Fruit fly (Drosophila melanogaster) whole organism, embryonic: ENCODE results near the gene CG5087.

Experiments used
- Aef1 ChIP-seq: fragments of 200-800 bp; sonication (Bioruptor generic); IDR thresholded peaks from 3 replicates; pipeline ENCODE4 v1.3.6; 2022; ENCODE audit warnings: missing biosample characterization, missing genetic modification characterization
- CG11504 ChIP-seq: fragments of 200-800 bp; sonication (Bioruptor generic); optimal IDR thresholded peaks from 3 replicates; lab custom pipeline; 2019; ENCODE audit warnings: missing biosample characterization, mild to moderate bottlenecking, missing genetic modification characterization, moderate library complexity
- CG12155 ChIP-seq: fragments of 200-800 bp; sonication (Bioruptor generic); optimal IDR thresholded peaks from 3 replicates; lab custom pipeline; 2016; ENCODE audit warnings: missing biosample characterization, missing genetic modification characterization
- CG12391 ChIP-seq: fragments of 200-800 bp; sonication (Bioruptor generic); optimal IDR thresholded peaks from 3 replicates; lab custom pipeline; 2018; ENCODE audit warnings: missing biosample characterization, mild to moderate bottlenecking, missing genetic modification characterization, moderate library complexity
- CG13894 ChIP-seq: fragments of 200-800 bp; sonication (Bioruptor generic); optimal IDR thresholded peaks from 3 replicates; lab custom pipeline; 2018; ENCODE audit warnings: missing biosample characterization, mild to moderate bottlenecking, missing genetic modification characterization, moderate library complexity
- CG14050 ChIP-seq: fragments of 200-800 bp; sonication (Bioruptor generic); IDR thresholded peaks from 3 replicates; pipeline ENCODE4 v1.3.6; 2022; ENCODE audit warnings: missing biosample characterization, missing genetic modification characterization
- CG14860 ChIP-seq: fragments of 200-800 bp; sonication (Bioruptor generic); IDR thresholded peaks from 3 replicates; pipeline ENCODE4 v1.3.6; 2022; ENCODE audit warnings: missing biosample characterization, missing genetic modification characterization; ENCODE audit not compliant: partially characterized antibody
- CG17912 ChIP-seq: fragments of 200-800 bp; sonication (Bioruptor generic); optimal IDR thresholded peaks from 2 replicates; lab custom pipeline; 2018; ENCODE audit warnings: missing biosample characterization, mild to moderate bottlenecking, missing genetic modification characterization
- CG2116 ChIP-seq: fragments of 200-800 bp; sonication (Bioruptor generic); optimal IDR thresholded peaks from 3 replicates; lab custom pipeline; 2018; ENCODE audit warnings: missing biosample characterization, mild to moderate bottlenecking, missing genetic modification characterization
- CG2202 ChIP-seq: fragments of 200-800 bp; sonication (Bioruptor generic); optimal IDR thresholded peaks from 2 replicates; lab custom pipeline; 2018; ENCODE audit warnings: missing biosample characterization, mild to moderate bottlenecking, missing genetic modification characterization
- CG2875 ChIP-seq: fragments of 200-800 bp; sonication (Bioruptor generic); optimal IDR thresholded peaks from 2 replicates; lab custom pipeline; 2017; ENCODE audit warnings: missing biosample characterization, mild to moderate bottlenecking, missing genetic modification characterization, missing genetic modification reagents
- CG3995 ChIP-seq: fragments of 200-800 bp; sonication (Bioruptor generic); optimal IDR thresholded peaks from 3 replicates; lab custom pipeline; 2016; ENCODE audit warnings: missing biosample characterization, missing genetic modification characterization
- CG6791 ChIP-seq: fragments of 200-800 bp; sonication (Bioruptor generic); IDR thresholded peaks from 3 replicates; pipeline ENCODE4 v1.3.6; 2022; ENCODE audit warnings: missing biosample characterization, missing genetic modification characterization; ENCODE audit not compliant: partially characterized antibody
- CG7987 ChIP-seq: fragments of 200-800 bp; sonication (Bioruptor generic); optimal IDR thresholded peaks from 2 replicates; lab custom pipeline; 2018; ENCODE audit warnings: missing biosample characterization, mild to moderate bottlenecking, missing genetic modification characterization, moderate library complexity
- CG8765 ChIP-seq: fragments of 200-800 bp; sonication (Bioruptor generic); IDR thresholded peaks from 2 replicates; pipeline ENCODE4 v1.3.6; 2022; ENCODE audit warnings: missing biosample characterization, missing genetic modification characterization
- CrebB ChIP-seq: fragments of 200-800 bp; sonication (Bioruptor generic); optimal IDR thresholded peaks from 3 replicates; lab custom pipeline; 2018; ENCODE audit warnings: missing biosample characterization, mild to moderate bottlenecking, missing genetic modification characterization
- Dbx ChIP-seq: fragments of 200-800 bp; sonication (Bioruptor generic); IDR thresholded peaks from 3 replicates; pipeline ENCODE4 v1.3.6; 2022; ENCODE audit warnings: missing biosample characterization, missing genetic modification characterization
- Dek ChIP-seq: fragments of 200-800 bp; sonication (Bioruptor generic); optimal IDR thresholded peaks from 3 replicates; lab custom pipeline; 2019; ENCODE audit warnings: missing biosample characterization, mild to moderate bottlenecking, missing genetic modification characterization, moderate library complexity
- Dll ChIP-seq: fragments of 200-800 bp; sonication (Bioruptor generic); IDR thresholded peaks from 4 replicates; pipeline ENCODE4 v1.3.6; 2022; ENCODE audit warnings: missing biosample characterization, missing genetic modification characterization; ENCODE audit not compliant: partially characterized antibody
- Dp ChIP-seq: fragments of 200-800 bp; sonication (Bioruptor generic); optimal IDR thresholded peaks from 2 replicates; lab custom pipeline; 2018; ENCODE audit warnings: missing biosample characterization, mild to moderate bottlenecking, missing genetic modification characterization, moderate library complexity
- Gsc ChIP-seq: fragments of 200-800 bp; sonication (Bioruptor generic); IDR thresholded peaks from 2 replicates; pipeline ENCODE4 v1.3.6; 2022; ENCODE audit warnings: missing biosample characterization, missing genetic modification characterization
- Hr78 ChIP-seq, 2 experiments: fragments of 200-800 bp in 1 of 2; fragments of >200 bp in 1 of 2; sonication (Bioruptor generic) in 1 of 2; optimal IDR thresholded peaks; 2 replicates each; lab custom pipeline; 2017 to 2019; ENCODE audit warnings: missing biosample characterization in 2 of 2, missing genetic modification characterization in 2 of 2, mild to moderate bottlenecking in 1 of 2, moderate library complexity in 1 of 2
- Lim3 ChIP-seq: fragments of 200-800 bp; sonication (Bioruptor generic); IDR thresholded peaks from 2 replicates; pipeline ENCODE4 v1.3.6; 2022; ENCODE audit warnings: missing biosample characterization, missing genetic modification characterization
- MBD-R2 ChIP-seq: fragments of 200-800 bp; sonication (Bioruptor generic); IDR thresholded peaks from 2 replicates; pipeline ENCODE4 v1.3.6; 2022; ENCODE audit warnings: missing biosample characterization, missing genetic modification characterization
- MTF-1 ChIP-seq: fragments of 200-800 bp; sonication (Bioruptor generic); optimal IDR thresholded peaks from 2 replicates; lab custom pipeline; 2018; ENCODE audit warnings: missing biosample characterization, mild to moderate bottlenecking, missing genetic modification characterization, borderline replicate concordance
- Rfx ChIP-seq: fragments of 200-800 bp; sonication (Bioruptor generic); IDR thresholded peaks from 2 replicates; pipeline ENCODE4 v1.3.6; 2022; ENCODE audit warnings: missing biosample characterization, missing genetic modification characterization
- Scr ChIP-seq: fragments of 200-800 bp; sonication (Bioruptor generic); IDR thresholded peaks from 2 replicates; pipeline ENCODE4 v1.3.6; 2022; ENCODE audit warnings: missing biosample characterization, missing genetic modification characterization; ENCODE audit not compliant: partially characterized antibody
- Sox100B ChIP-seq: fragments of 200-800 bp; sonication (Bioruptor generic); optimal IDR thresholded peaks from 3 replicates; lab custom pipeline; 2018; ENCODE audit warnings: missing biosample characterization, mild to moderate bottlenecking, missing genetic modification characterization
- Ssrp ChIP-seq: fragments of 200-800 bp; sonication (Bioruptor generic); optimal IDR thresholded peaks from 2 replicates; lab custom pipeline; 2018; ENCODE audit warnings: missing biosample characterization, mild to moderate bottlenecking, missing genetic modification characterization, moderate library complexity
- dimm ChIP-seq: fragments of 200-800 bp; sonication (Bioruptor generic); IDR thresholded peaks from 2 replicates; pipeline ENCODE4 v1.3.6; 2022; ENCODE audit warnings: missing biosample characterization, missing genetic modification characterization
- dysf ChIP-seq: fragments of 200-800 bp; sonication (Bioruptor generic); IDR thresholded peaks from 3 replicates; pipeline ENCODE4 v1.3.6; 2022; ENCODE audit warnings: missing biosample characterization, missing genetic modification characterization
- fd96Cb ChIP-seq: fragments of 200-800 bp; sonication (Bioruptor generic); optimal IDR thresholded peaks from 2 replicates; lab custom pipeline; 2018; ENCODE audit warnings: missing biosample characterization, mild to moderate bottlenecking, missing genetic modification characterization, moderate library complexity
- ftz-f1 ChIP-seq: fragments of 200-800 bp; sonication (Bioruptor generic); optimal IDR thresholded peaks from 2 replicates; lab custom pipeline; 2016; ENCODE audit warnings: missing biosample characterization, missing genetic modification characterization
- fu2 ChIP-seq: fragments of 200-800 bp; sonication (Bioruptor generic); optimal IDR thresholded peaks from 2 replicates; lab custom pipeline; 2016; ENCODE audit warnings: missing biosample characterization, missing genetic modification characterization
- gcm2 ChIP-seq: fragments of 200-800 bp; sonication (Bioruptor generic); optimal IDR thresholded peaks from 2 replicates; lab custom pipeline; 2016; ENCODE audit warnings: missing biosample characterization, missing genetic modification characterization
- gfzf ChIP-seq: fragments of 200-800 bp; sonication (Bioruptor generic); optimal IDR thresholded peaks from 2 replicates; lab custom pipeline; 2016; ENCODE audit warnings: missing biosample characterization, mild to moderate bottlenecking, missing genetic modification characterization, moderate library complexity
- her ChIP-seq: fragments of 200-800 bp; sonication (Bioruptor generic); optimal IDR thresholded peaks from 2 replicates; lab custom pipeline; 2016; ENCODE audit warnings: missing biosample characterization, missing genetic modification characterization
- oc ChIP-seq: fragments of 200-800 bp; sonication (Bioruptor generic); optimal IDR thresholded peaks from 2 replicates; lab custom pipeline; 2018; ENCODE audit warnings: missing biosample characterization, mild to moderate bottlenecking, missing genetic modification characterization, moderate library complexity
- p53 ChIP-seq: fragments of 200-800 bp; sonication (Bioruptor generic); optimal IDR thresholded peaks from 2 replicates; lab custom pipeline; 2016; ENCODE audit warnings: missing biosample characterization, missing genetic modification characterization
- pho ChIP-seq: fragments of 200-800 bp; sonication (Bioruptor generic); optimal IDR thresholded peaks from 2 replicates; lab custom pipeline; 2016; ENCODE audit warnings: missing biosample characterization, missing genetic modification characterization
- sd ChIP-seq: fragments of 200-800 bp; sonication (Bioruptor generic); optimal IDR thresholded peaks from 3 replicates; lab custom pipeline; 2018; ENCODE audit warnings: missing biosample characterization, mild to moderate bottlenecking, missing genetic modification characterization, moderate library complexity
- sens-2 ChIP-seq: fragments of 200-800 bp; sonication (Bioruptor generic); IDR thresholded peaks from 2 replicates; pipeline ENCODE4 v1.3.6; 2022; ENCODE audit warnings: missing biosample characterization, missing genetic modification characterization
- sna ChIP-seq: fragments of 200-800 bp; sonication (Bioruptor generic); IDR thresholded peaks from 2 replicates; pipeline ENCODE4 v1.3.6; 2022; ENCODE audit warnings: missing biosample characterization, missing genetic modification characterization; ENCODE audit not compliant: partially characterized antibody
- sqz ChIP-seq: fragments of 200-800 bp; sonication (Bioruptor generic); optimal IDR thresholded peaks from 3 replicates; lab custom pipeline; 2018; ENCODE audit warnings: missing biosample characterization, mild to moderate bottlenecking, missing genetic modification characterization
- sug ChIP-seq: fragments of 200-800 bp; optimal IDR thresholded peaks from 2 replicates; lab custom pipeline; 2019; ENCODE audit warnings: missing biosample characterization, mild to moderate bottlenecking, missing genetic modification characterization, moderate library complexity
- tup ChIP-seq: fragments of 200-800 bp; sonication (Bioruptor generic); optimal IDR thresholded peaks from 2 replicates; lab custom pipeline; 2016; ENCODE audit warnings: missing biosample characterization, mild to moderate bottlenecking, missing genetic modification characterization, moderate library complexity
- zen ChIP-seq: fragments of 200-800 bp; sonication (Bioruptor generic); optimal IDR thresholded peaks from 3 replicates; lab custom pipeline; 2018; ENCODE audit warnings: missing biosample characterization, mild to moderate bottlenecking, missing genetic modification characterization, moderate library complexity
- zf30C ChIP-seq: fragments of 200-800 bp; sonication (Bioruptor generic); optimal IDR thresholded peaks from 3 replicates; lab custom pipeline; 2018; ENCODE audit warnings: missing biosample characterization, mild to moderate bottlenecking, missing genetic modification characterization
- zfh2 ChIP-seq: fragments of 200-800 bp; sonication (Bioruptor generic); optimal IDR thresholded peaks from 2 replicates; lab custom pipeline; 2016; ENCODE audit warnings: missing biosample characterization, missing genetic modification characterization

Gene CG5087

dm6 chr3L:8985848-8986320, 12.1 kb upstream of the CG5087 start, which contains the start of gene Galk (continued):
- no peak; the same call in 1 of the 2 replicates for TF ChIP-seq MBD-R2 (GFP tag; lab: Robert Waterston, UW)
- TF ChIP-seq Sox100B (GFP tag; lab: Kevin White, UChicago) = no peak
- peak in 1 of 2 experiments; percentile 86 for TF ChIP-seq Hr78 (GFP tag; optimal IDR thresholded peaks at IDR 0.05; lab: Kevin White, UChicago)
- peak; percentile 70 for TF ChIP-seq CrebB (tag; lab: Kevin White, UChicago)
- no peak for TF ChIP-seq CG2875 (GFP tag; lab: Kevin White, UChicago)
- TF ChIP-seq sd (tag; lab: Kevin White, UChicago) = peak; percentile 77
- TF ChIP-seq gcm2 (GFP tag; lab: Kevin White, UChicago) = no peak
- peak; percentile 53; the same call in 1 of the 3 replicates for TF ChIP-seq Aef1 (GFP tag; lab: Robert Waterston, UW)
- peak; percentile 36 for TF ChIP-seq CG11504 (tag; lab: Kevin White, UChicago)
- no peak for TF ChIP-seq sqz
- TF ChIP-seq Dll (GFP tag; lab: Robert Waterston, UW) = no peak
- TF ChIP-seq sna (GFP tag; lab: Robert Waterston, UW) = no peak
- TF ChIP-seq oc (tag; lab: Kevin White, UChicago) = no peak
- TF ChIP-seq CG12155 = peak; percentile 57
- TF ChIP-seq CG8765 = no peak
- TF ChIP-seq Ssrp (tag; lab: Kevin White, UChicago) = no peak
- TF ChIP-seq Lim3 = no peak
- TF ChIP-seq Rfx (GFP tag; lab: Robert Waterston, UW) = peak; percentile 93
- peak; percentile 41 for TF ChIP-seq fu2
- TF ChIP-seq CG2202 (tag; lab: Kevin White, UChicago) = no peak
- no peak for TF ChIP-seq CG2116
- no peak for TF ChIP-seq zen (tag; lab: Kevin White, UChicago)
- peak; percentile 69 for TF ChIP-seq dysf (GFP tag; lab: Robert Waterston, UW)
- peak; percentile 44 for TF ChIP-seq MTF-1
- no peak for TF ChIP-seq CG6791 (GFP tag; lab: Robert Waterston, UW)
- no peak for TF ChIP-seq p53 (GFP tag; lab: Kevin White, UChicago)
- no peak; the same call in 1 of the 2 replicates for TF ChIP-seq sens-2 (GFP tag; lab: Robert Waterston, UW)
- peak; percentile 42 for TF ChIP-seq CG12391 (tag; lab: Kevin White, UChicago)
- peak; percentile 75; the same call in 2 of the 3 replicates for TF ChIP-seq Dbx (GFP tag; lab: Robert Waterston, UW)
- TF ChIP-seq CG17912 = peak; percentile 71
- peak; percentile 43 for TF ChIP-seq Dek
- no peak for TF ChIP-seq Scr (GFP tag; lab: Robert Waterston, UW)
- peak; percentile 36 for TF ChIP-seq pho (GFP tag; lab: Kevin White, UChicago)
- TF ChIP-seq fd96Cb (tag; lab: Kevin White, UChicago) = no peak
- TF ChIP-seq ftz-f1 (GFP tag; lab: Kevin White, UChicago) = peak; percentile 78
- 0 out of 2 replicates have a peak, but pooled peaks have one; percentile 8 for TF ChIP-seq dimm
- peak; percentile 33 for TF ChIP-seq CG7987 (GFP tag; lab: Kevin White, UChicago)
- TF ChIP-seq gfzf (GFP tag; lab: Kevin White, UChicago) = no peak
- peak; percentile 79 for TF ChIP-seq sug (tag; lab: Kevin White, UChicago)
- TF ChIP-seq zf30C (GFP tag; lab: Kevin White, UChicago) = no peak
- TF ChIP-seq CG14860 (GFP tag; lab: Robert Waterston, UW) = no peak
- peak; percentile 56 for TF ChIP-seq zfh2
- TF ChIP-seq Dp (GFP tag; lab: Kevin White, UChicago) = no peak
- no peak for TF ChIP-seq CG14050
- TF ChIP-seq tup (GFP tag; lab: Kevin White, UChicago) = peak; percentile 39
- TF ChIP-seq CG3995 (GFP tag; lab: Kevin White, UChicago) = no peak
- peak; percentile 65 for TF ChIP-seq her
- TF ChIP-seq CG13894 (tag; lab: Kevin White, UChicago) = peak; percentile 56
- TF ChIP-seq Gsc (GFP tag; lab: Robert Waterston, UW) = no peak
